Worm (Caenorhabditis elegans) whole organism, mixed stage, embryonic: ENCODE measurements around the gene R10F2.4.

Experiments used
- M03D4.4 ChIP-seq: sonication (generic microtip); optimal IDR thresholded peaks from 2 replicates; lab custom pipeline; 2017; ENCODE audit warnings: mild to moderate bottlenecking, missing genetic modification characterization, missing compliant biosample characterization
- bed-3 ChIP-seq: fragments of 200-800 bp; sonication (Bioruptor generic); optimal IDR thresholded peaks from 3 replicates; lab custom pipeline; 2018; ENCODE audit warnings: mild to moderate bottlenecking, missing genetic modification characterization, moderate library complexity, missing compliant biosample characterization
- blmp-1 ChIP-seq: fragments of 150-350 bp; optimal IDR thresholded peaks from 2 replicates; lab custom pipeline; 2014; ENCODE audit warnings: missing biosample characterization, missing genetic modification characterization
- ceh-39 ChIP-seq: fragments of 150-350 bp; optimal IDR thresholded peaks from 2 replicates; lab custom pipeline; 2014; ENCODE audit warnings: missing biosample characterization, missing genetic modification characterization
- ceh-43 ChIP-seq: fragments of 200-800 bp; sonication (Bioruptor generic); optimal IDR thresholded peaks from 2 replicates; lab custom pipeline; 2018; ENCODE audit warnings: mild to moderate bottlenecking, missing genetic modification characterization, moderate library complexity, missing compliant biosample characterization
- ceh-83 ChIP-seq: fragments of 200-800 bp; sonication (Bioruptor generic); optimal IDR thresholded peaks from 2 replicates; lab custom pipeline; 2018; ENCODE audit warnings: mild to moderate bottlenecking, missing genetic modification characterization, missing compliant biosample characterization
- ces-1 ChIP-seq: fragments of 150-350 bp; optimal IDR thresholded peaks from 2 replicates; lab custom pipeline; 2014; ENCODE audit warnings: missing biosample characterization, missing genetic modification reagents, missing genetic modification characterization
- cnd-1 ChIP-seq: fragments of 200-800 bp; sonication (Bioruptor generic); optimal IDR thresholded peaks from 2 replicates; lab custom pipeline; 2018; ENCODE audit warnings: mild to moderate bottlenecking, missing genetic modification characterization, missing compliant biosample characterization
- elt-1 ChIP-seq: sonication (generic microtip); optimal IDR thresholded peaks from 2 replicates; lab custom pipeline; 2017; ENCODE audit warnings: missing genetic modification characterization, mild to moderate bottlenecking, missing compliant biosample characterization, antibody characterized with exemption, moderate library complexity, borderline replicate concordance; ENCODE audit not compliant: insufficient read depth
- flh-1 ChIP-seq: fragments of 200-800 bp; sonication (Bioruptor generic); optimal IDR thresholded peaks from 2 replicates; lab custom pipeline; 2018; ENCODE audit warnings: mild to moderate bottlenecking, missing genetic modification characterization, moderate library complexity, missing compliant biosample characterization
- ham-2 ChIP-seq: fragments of 200-800 bp; sonication (Bioruptor generic); optimal IDR thresholded peaks from 2 replicates; lab custom pipeline; 2018; ENCODE audit warnings: mild to moderate bottlenecking, missing genetic modification characterization, missing compliant biosample characterization
- hlh-1 ChIP-seq: fragments of 150-350 bp; optimal IDR thresholded peaks from 2 replicates; lab custom pipeline; 2014; ENCODE audit warnings: missing biosample characterization, missing genetic modification reagents, missing genetic modification characterization
- lin-13 ChIP-seq: fragments of 150-350 bp; optimal IDR thresholded peaks from 2 replicates; lab custom pipeline; 2014; ENCODE audit warnings: missing biosample characterization, missing genetic modification characterization
- lin-32 ChIP-seq: fragments of 200-800 bp; sonication (Bioruptor generic); optimal IDR thresholded peaks from 2 replicates; lab custom pipeline; 2018; ENCODE audit warnings: mild to moderate bottlenecking, missing genetic modification characterization, missing compliant biosample characterization
- lsy-2 ChIP-seq: fragments of 150-350 bp; optimal IDR thresholded peaks from 2 replicates; lab custom pipeline; 2014; ENCODE audit warnings: missing biosample characterization, missing genetic modification characterization
- mep-1 ChIP-seq: fragments of 150-350 bp; optimal IDR thresholded peaks from 2 replicates; lab custom pipeline; 2017; ENCODE audit warnings: missing biosample characterization, missing genetic modification reagents, missing genetic modification characterization, inconsistent platforms
- mls-2 ChIP-seq: sonication (generic microtip); optimal IDR thresholded peaks from 2 replicates; lab custom pipeline; 2016; ENCODE audit warnings: mild to moderate bottlenecking, missing genetic modification characterization, moderate library complexity, missing compliant biosample characterization
- nhr-12 ChIP-seq: fragments of 150-350 bp; optimal IDR thresholded peaks from 2 replicates; lab custom pipeline; 2014; ENCODE audit warnings: missing biosample characterization, missing genetic modification characterization
- nhr-2 ChIP-seq: fragments of 150-350 bp; optimal IDR thresholded peaks from 2 replicates; lab custom pipeline; 2014; ENCODE audit warnings: missing biosample characterization, missing genetic modification characterization
- nhr-28 ChIP-seq: fragments of 150-350 bp; optimal IDR thresholded peaks from 2 replicates; lab custom pipeline; 2014; ENCODE audit warnings: missing biosample characterization, missing genetic modification characterization
- nhr-76 ChIP-seq: sonication (generic microtip); optimal IDR thresholded peaks from 2 replicates; lab custom pipeline; 2017; ENCODE audit warnings: missing biosample characterization, missing genetic modification characterization
- pha-4 ChIP-seq: fragments of 150-350 bp; optimal IDR thresholded peaks from 2 replicates; lab custom pipeline; 2018; ENCODE audit warnings: missing biosample characterization, missing genetic modification reagents, missing genetic modification characterization
- sem-2 ChIP-seq: fragments of 200-800 bp; sonication (Bioruptor generic); optimal IDR thresholded peaks from 2 replicates; lab custom pipeline; 2018; ENCODE audit warnings: mild to moderate bottlenecking, missing genetic modification characterization, missing compliant biosample characterization
- sptf-1 ChIP-seq: sonication (generic microtip); optimal IDR thresholded peaks from 2 replicates; lab custom pipeline; 2017; ENCODE audit warnings: mild to moderate bottlenecking, missing genetic modification characterization, moderate library complexity, missing compliant biosample characterization
- tbx-8 ChIP-seq: fragments of 200-800 bp; sonication (Bioruptor generic); optimal IDR thresholded peaks from 2 replicates; lab custom pipeline; 2018; ENCODE audit warnings: mild to moderate bottlenecking, missing genetic modification characterization, moderate library complexity, missing compliant biosample characterization
- unc-120 ChIP-seq: sonication (generic microtip); optimal IDR thresholded peaks from 2 replicates; lab custom pipeline; 2017; ENCODE audit warnings: missing genetic modification characterization, missing compliant biosample characterization; ENCODE audit not compliant: poor library complexity, severe bottlenecking
- unc-39 ChIP-seq: fragments of 150-350 bp; optimal IDR thresholded peaks from 2 replicates; lab custom pipeline; 2014; ENCODE audit warnings: missing biosample characterization, missing genetic modification characterization
- unc-62 ChIP-seq: fragments of 150-350 bp; optimal IDR thresholded peaks from 2 replicates; lab custom pipeline; 2014; ENCODE audit warnings: missing biosample characterization, missing genetic modification reagents, missing genetic modification characterization

Gene R10F2.4

ce11 chrIII:2920866-2921265 lies 2.0 kb downstream of the R10F2.4 start:
- TF ChIP-seq ces-1 (GFP tag; lab: Kevin White, UChicago) (peak; percentile 90), sptf-1 (tag; lab: Kevin White, UChicago) (no peak), M03D4.4 (tag; lab: Kevin White, UChicago) (no peak)

- TF ChIP-seq elt-1 (tag; lab: Kevin White, UChicago) (no peak), hlh-1 (no peak), ham-2 (GFP tag; lab: Kevin White, UChicago) (no peak), flh-1 (no peak), cnd-1 (tag; lab: Kevin White, UChicago) (no peak), tbx-8 (no peak), unc-62 (GFP tag; lab: Kevin White, UChicago) (no peak), lsy-2 (tag; lab: Kevin White, UChicago) (no peak), unc-120 (tag; lab: Kevin White, UChicago) (no peak), sem-2 (no peak), sptf-1 (tag; lab: Kevin White, UChicago) (no peak), pha-4 (tag; lab: Kevin White, UChicago) (no peak), nhr-2 (tag; lab: Kevin White, UChicago) (no peak), nhr-28 (tag; lab: Kevin White, UChicago) (no peak), nhr-76 (tag; lab: Kevin White, UChicago) (no peak), unc-39 (tag; lab: Kevin White, UChicago) (no peak), blmp-1 (tag; lab: Kevin White, UChicago) (no peak), bed-3 (GFP tag; lab: Kevin White, UChicago) (no peak)
- TF ChIP-seq, all 35 proteins: peak for 0
These were observed 2.6 kb downstream of the R10F2.4 start for ce11 chrIII:2920281-2920680.

ce11 chrIII:2918655-2919054 lies 4.3 kb downstream of the R10F2.4 start:
- no peak for TF ChIP-seq sem-2
- TF ChIP-seq flh-1: no peak
- no peak for TF ChIP-seq ceh-83
- no peak for TF ChIP-seq unc-39 (tag; lab: Kevin White, UChicago)
- no peak for TF ChIP-seq unc-62 (GFP tag; lab: Kevin White, UChicago)
- TF ChIP-seq mep-1: no peak
- no peak for TF ChIP-seq nhr-12 (tag; lab: Kevin White, UChicago)
- TF ChIP-seq M03D4.4 (tag; lab: Kevin White, UChicago): no peak
- no peak for TF ChIP-seq lin-32 (GFP tag; lab: Kevin White, UChicago)
- TF ChIP-seq, all 35 proteins: peak for 0

DNA sequence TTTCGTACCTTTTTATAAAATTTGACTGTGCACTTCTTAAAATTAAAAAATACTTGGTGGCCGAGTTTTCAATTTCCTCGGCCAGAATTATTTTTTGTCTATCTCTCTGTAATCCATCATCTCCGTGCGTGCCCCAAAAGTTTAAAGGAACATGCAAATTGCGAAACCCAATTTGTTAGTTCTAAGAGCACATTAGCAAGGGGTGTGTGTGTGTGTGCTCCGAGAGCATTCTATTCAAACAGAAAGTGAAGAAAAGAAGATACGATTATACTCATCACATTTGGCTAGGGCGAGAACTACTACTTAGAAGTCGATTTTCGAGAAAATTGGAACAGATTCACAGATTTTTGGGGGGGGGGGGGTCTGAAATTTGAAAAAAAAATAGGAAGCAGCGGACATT lies 8.9 kb downstream of the R10F2.4 start:
- no peak for TF ChIP-seq mls-2
- no peak for TF ChIP-seq bed-3 (GFP tag; lab: Kevin White, UChicago)
- no peak for TF ChIP-seq ceh-39 (tag; lab: Kevin White, UChicago)
- peak; percentile 100 for TF ChIP-seq ces-1 (GFP tag; lab: Kevin White, UChicago)
- no peak for TF ChIP-seq lin-13 (tag; lab: Kevin White, UChicago)
- TF ChIP-seq, all 35 proteins: peak for 1

- TF ChIP-seq ceh-39 (tag; lab: Kevin White, UChicago) (no peak), sptf-1 (tag; lab: Kevin White, UChicago) (peak; percentile 89), ces-1 (GFP tag; lab: Kevin White, UChicago) (peak; percentile 10), nhr-2 (tag; lab: Kevin White, UChicago) (no peak), tbx-8 (no peak), mls-2 (peak; percentile 74), ceh-43 (GFP tag; lab: Kevin White, UChicago) (peak; percentile 34)
These were observed 10.0 kb downstream of the R10F2.4 start for ce11 chrIII:2912916-2913315.

DNA sequence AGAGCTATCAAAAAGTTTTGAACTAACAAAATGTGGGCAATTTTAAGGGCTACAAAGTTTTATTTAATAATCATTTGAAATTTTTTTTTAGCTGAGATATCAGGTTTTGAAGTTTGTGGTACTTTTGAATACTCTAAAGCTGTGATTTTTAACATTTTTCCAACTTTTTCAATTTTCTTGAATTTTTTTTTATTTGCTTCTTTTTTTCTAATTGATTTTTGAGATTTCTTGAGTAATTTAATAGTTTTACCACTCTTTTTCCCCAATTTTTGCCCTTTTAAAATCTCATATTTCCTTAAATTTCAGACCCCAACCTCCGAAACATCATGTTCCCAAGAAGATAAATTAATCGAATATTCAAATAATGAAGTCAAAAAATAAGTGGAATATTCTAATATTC lies 12.3 kb downstream of the R10F2.4 start, which contains the start of gene cdh-1:
Gene cdh-1 (plus strand): TSS at position 301 of the 400 bp plus-strand sequence.
- TF ChIP-seq ham-2 (GFP tag; lab: Kevin White, UChicago): no peak
- TF ChIP-seq lsy-2 (tag; lab: Kevin White, UChicago): no peak
